Worm (Caenorhabditis elegans) whole organism, L2 larva: ENCODE data around the gene dhcr-24.

ENCODE experiments used
- blmp-1 ChIP-seq: sonication (generic microtip); optimal IDR thresholded peaks from 2 replicates; lab custom pipeline; 2017; ENCODE audit warnings: missing genetic modification characterization, mild to moderate bottlenecking, missing compliant biosample characterization, antibody characterized with exemption, moderate library complexity; ENCODE audit not compliant: insufficient read depth
- lsy-2 ChIP-seq, 2 experiments: fragments of 150-350 bp in 1 of 2; sonication (generic microtip) in 1 of 2; optimal IDR thresholded peaks; 2 replicates each; lab custom pipeline; 2014 to 2017; ENCODE audit warnings: missing biosample characterization in 2 of 2, missing genetic modification characterization in 2 of 2
- mab-5 ChIP-seq: fragments of 150-350 bp; optimal IDR thresholded peaks from 2 replicates; lab custom pipeline; 2014; ENCODE audit warnings: missing biosample characterization, missing genetic modification characterization
- nhr-10 ChIP-seq: sonication (generic microtip); optimal IDR thresholded peaks from 2 replicates; lab custom pipeline; 2017; ENCODE audit warnings: missing biosample characterization, missing genetic modification characterization
- nhr-12 ChIP-seq: fragments of 150-350 bp; optimal IDR thresholded peaks from 2 replicates; lab custom pipeline; 2014; ENCODE audit warnings: missing biosample characterization, missing genetic modification characterization
- nhr-23 ChIP-seq: fragments of 150-350 bp; optimal IDR thresholded peaks from 2 replicates; lab custom pipeline; 2014; ENCODE audit warnings: missing biosample characterization, missing genetic modification reagents, missing genetic modification characterization
- snpc-4 ChIP-seq: fragments of 150-350 bp; optimal IDR thresholded peaks from 2 replicates; lab custom pipeline; 2014; ENCODE audit warnings: missing biosample characterization, missing genetic modification characterization

DNA sequence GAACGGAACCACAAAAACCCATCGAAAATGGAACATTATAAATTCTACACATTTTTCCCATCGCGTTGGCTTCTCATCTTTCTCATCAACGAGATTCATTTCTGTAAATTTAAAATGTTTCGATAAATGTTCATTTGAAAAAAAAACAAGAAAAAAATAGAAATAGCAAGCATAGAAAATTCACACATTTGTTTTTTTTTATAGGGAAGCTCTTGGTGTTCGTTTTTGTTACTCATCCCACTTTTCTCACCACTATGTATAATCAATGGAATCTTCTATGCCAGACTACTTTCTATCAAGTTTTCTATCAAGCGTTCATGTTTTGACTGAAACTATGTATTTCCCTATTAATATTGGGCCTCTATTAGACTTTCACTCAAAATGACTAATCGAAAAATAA is at the start of gene dhcr-24:
- no peak for TF ChIP-seq nhr-23 (tag; lab: Kevin White, UChicago)
- TF ChIP-seq blmp-1 (tag; lab: Kevin White, UChicago), result no peak
- TF ChIP-seq nhr-12 (tag; lab: Kevin White, UChicago), result no peak
- TF ChIP-seq lsy-2 (tag; optimal IDR thresholded peaks at IDR 0.05; lab: Kevin White, UChicago), result no peak
- TF ChIP-seq snpc-4, result no peak
- TF ChIP-seq nhr-10 (tag; lab: Kevin White, UChicago), result no peak
- no peak for TF ChIP-seq mab-5
